Worm (Caenorhabditis elegans) whole organism, mixed stage, embryonic: ENCODE data around the gene Y54G2A.32.
A peak's percentile ranks its signal among the peaks of the same experiment; 100 is the strongest.

Experiments used
- M03D4.4 ChIP-seq: sonication (generic microtip); optimal IDR thresholded peaks from 2 replicates; lab custom pipeline; 2017; ENCODE audit warnings: mild to moderate bottlenecking, missing genetic modification characterization, missing compliant biosample characterization
- flh-1 ChIP-seq: fragments of 200-800 bp; sonication (Bioruptor generic); optimal IDR thresholded peaks from 2 replicates; lab custom pipeline; 2018; ENCODE audit warnings: mild to moderate bottlenecking, missing genetic modification characterization, moderate library complexity, missing compliant biosample characterization
- lsy-2 ChIP-seq: fragments of 150-350 bp; optimal IDR thresholded peaks from 2 replicates; lab custom pipeline; 2014; ENCODE audit warnings: missing biosample characterization, missing genetic modification characterization
- mab-5 ChIP-seq: fragments of 150-350 bp; optimal IDR thresholded peaks from 2 replicates; lab custom pipeline; 2014; ENCODE audit warnings: missing biosample characterization, missing genetic modification characterization
- nhr-237 ChIP-seq: fragments of 150-350 bp; optimal IDR thresholded peaks from 2 replicates; lab custom pipeline; 2014; ENCODE audit warnings: missing biosample characterization, missing genetic modification characterization
- pha-4 ChIP-seq: fragments of 150-350 bp; optimal IDR thresholded peaks from 2 replicates; lab custom pipeline; 2018; ENCODE audit warnings: missing biosample characterization, missing genetic modification reagents, missing genetic modification characterization
- sem-2 ChIP-seq: fragments of 200-800 bp; sonication (Bioruptor generic); optimal IDR thresholded peaks from 2 replicates; lab custom pipeline; 2018; ENCODE audit warnings: mild to moderate bottlenecking, missing genetic modification characterization, missing compliant biosample characterization
- unc-62 ChIP-seq: fragments of 150-350 bp; optimal IDR thresholded peaks from 2 replicates; lab custom pipeline; 2014; ENCODE audit warnings: missing biosample characterization, missing genetic modification reagents, missing genetic modification characterization
- ztf-11 ChIP-seq: fragments of 150-350 bp; optimal IDR thresholded peaks from 2 replicates; lab custom pipeline; 2014; ENCODE audit warnings: missing biosample characterization, missing genetic modification characterization

ce11 chrIV:2802193-2802592 is 1.6 kb upstream of the Y54G2A.32 start:
- TF ChIP-seq nhr-237 (tag; lab: Kevin White, UChicago) (no peak), ztf-11 (no peak), unc-62 (no peak), mab-5 (tag; lab: Kevin White, UChicago) (no peak), M03D4.4 (tag; lab: Kevin White, UChicago) (peak; percentile 56), lsy-2 (tag; lab: Kevin White, UChicago) (no peak), sem-2 (peak; percentile 39), flh-1 (GFP tag; lab: Kevin White, UChicago) (no peak), pha-4 (tag; lab: Kevin White, UChicago) (no peak)
